Worm (Caenorhabditis elegans) whole organism, L1 larva: ENCODE measurements around the gene W01C8.1.

ENCODE experiments used
- C16A3.4 ChIP-seq: fragments of 150-350 bp; optimal IDR thresholded peaks from 2 replicates; lab custom pipeline; 2014; ENCODE audit warnings: missing biosample characterization, missing genetic modification characterization
- aha-1 ChIP-seq: fragments of 150-350 bp; optimal IDR thresholded peaks from 2 replicates; lab custom pipeline; 2014; ENCODE audit warnings: missing biosample characterization, missing genetic modification characterization
- aly-2 ChIP-seq: fragments of 150-350 bp; optimal IDR thresholded peaks from 2 replicates; lab custom pipeline; 2014; ENCODE audit warnings: missing biosample characterization, missing genetic modification characterization
- blmp-1 ChIP-seq: fragments of 150-350 bp; optimal IDR thresholded peaks from 2 replicates; lab custom pipeline; 2014; ENCODE audit warnings: missing biosample characterization, missing genetic modification characterization
- ceh-63 ChIP-seq: fragments of 200-800 bp; sonication (Bioruptor generic); optimal IDR thresholded peaks from 2 replicates; lab custom pipeline; 2018; ENCODE audit warnings: mild to moderate bottlenecking, missing genetic modification characterization, missing compliant biosample characterization
- ceh-82 ChIP-seq, 3 experiments: fragments of 150-350 bp in 1 of 3; sonication (generic microtip) in 2 of 3; optimal IDR thresholded peaks; 2 replicates each; lab custom pipeline; 2014 to 2017; ENCODE audit warnings: missing biosample characterization in 3 of 3, missing genetic modification characterization in 3 of 3
- ceh-88 ChIP-seq: fragments of 200-800 bp; sonication (Bioruptor generic); IDR thresholded peaks from 2 replicates; pipeline ENCODE4 v1.3.6; 2022; ENCODE audit warnings: missing genetic modification characterization, missing compliant biosample characterization
- ceh-90 ChIP-seq: sonication (generic microtip); optimal IDR thresholded peaks from 2 replicates; lab custom pipeline; 2016; ENCODE audit warnings: missing genetic modification characterization, missing compliant biosample characterization
- ces-1 ChIP-seq: fragments of 150-350 bp; optimal IDR thresholded peaks from 2 replicates; lab custom pipeline; 2014; ENCODE audit warnings: missing biosample characterization, missing genetic modification reagents, missing genetic modification characterization
- dpl-1 ChIP-seq, 3 experiments: fragments of 150-350 bp in 2 of 3; sonication (generic microtip) in 1 of 3; optimal IDR thresholded peaks; 2 replicates each; lab custom pipeline; 2014 to 2017; ENCODE audit warnings: missing biosample characterization in 3 of 3, missing genetic modification characterization in 3 of 3, missing genetic modification reagents in 3 of 3
- dsc-1 ChIP-seq: sonication (generic microtip); optimal IDR thresholded peaks from 2 replicates; lab custom pipeline; 2016; ENCODE audit warnings: mild to moderate bottlenecking, missing genetic modification characterization, missing compliant biosample characterization
- efl-1 ChIP-seq, 4 experiments: fragments of 150-350 bp; optimal IDR thresholded peaks in 3 of 4; peaks in 1 of 4; 1 replicate in 1 of 4; 2 replicates in 3 of 4; lab custom pipeline; 2014; ENCODE audit warnings: missing biosample characterization in 2 of 4, missing genetic modification characterization in 2 of 4, missing genetic modification reagents in 2 of 4
- efl-3 ChIP-seq: fragments of 200-800 bp; sonication (Bioruptor generic); optimal IDR thresholded peaks from 2 replicates; lab custom pipeline; 2018; ENCODE audit warnings: mild to moderate bottlenecking, missing genetic modification characterization, missing compliant biosample characterization
- elt-2 ChIP-seq: sonication (generic microtip); optimal IDR thresholded peaks from 2 replicates; lab custom pipeline; 2016; ENCODE audit warnings: missing genetic modification characterization, mild to moderate bottlenecking, inconsistent platforms, missing compliant biosample characterization, missing genetic modification reagents
- elt-3 ChIP-seq, 6 experiments: fragments of 150-350 bp in 1 of 6; sonication (generic microtip); optimal IDR thresholded peaks; 2 replicates each; lab custom pipeline; 2017 to 2018; ENCODE audit warnings: missing biosample characterization in 6 of 6, missing genetic modification characterization in 6 of 6, inconsistent platforms in 1 of 6
- fkh-4 ChIP-seq: sonication (generic microtip); optimal IDR thresholded peaks from 2 replicates; lab custom pipeline; 2016; ENCODE audit warnings: missing compliant biosample characterization, missing genetic modification characterization, borderline replicate concordance
- grh-1 ChIP-seq: fragments of 200-800 bp; sonication (Bioruptor generic); IDR thresholded peaks from 2 replicates; pipeline ENCODE4 v1.3.6; 2022; ENCODE audit warnings: missing genetic modification reagents, missing genetic modification characterization, missing compliant biosample characterization
- hlh-4 ChIP-seq: sonication (generic microtip); optimal IDR thresholded peaks from 2 replicates; lab custom pipeline; 2016; ENCODE audit warnings: mild to moderate bottlenecking, missing genetic modification characterization, missing compliant biosample characterization
- isw-1 ChIP-seq: fragments of 200-800 bp; sonication (Bioruptor generic); IDR thresholded peaks from 2 replicates; pipeline ENCODE4 v1.3.6; 2022; ENCODE audit warnings: missing genetic modification characterization, missing compliant biosample characterization
- lin-14 ChIP-seq: fragments of 200-800 bp; sonication (Bioruptor generic); optimal IDR thresholded peaks from 2 replicates; lab custom pipeline; 2018; ENCODE audit warnings: mild to moderate bottlenecking, missing genetic modification characterization, moderate library complexity, missing compliant biosample characterization
- lin-15B ChIP-seq: fragments of 150-350 bp; sonication (generic microtip); optimal IDR thresholded peaks from 3 replicates; lab custom pipeline; 2014; ENCODE audit warnings: missing biosample characterization, missing genetic modification characterization
- lin-35 ChIP-seq, 2 experiments: fragments of 150-350 bp; optimal IDR thresholded peaks; 2 replicates each; lab custom pipeline; 2014; ENCODE audit warnings: missing biosample characterization in 2 of 2, missing genetic modification characterization in 2 of 2, missing genetic modification reagents in 2 of 2
- lsy-2 ChIP-seq, 2 experiments: fragments of 150-350 bp; optimal IDR thresholded peaks; 2 replicates each; lab custom pipeline; 2014; ENCODE audit warnings: missing biosample characterization in 2 of 2, missing genetic modification characterization in 2 of 2
- mab-9 ChIP-seq: fragments of 200-800 bp; sonication (Bioruptor generic); IDR thresholded peaks from 2 replicates; pipeline ENCODE4 v1.3.6; 2022; ENCODE audit warnings: missing genetic modification reagents, missing genetic modification characterization, missing compliant biosample characterization
- mdl-1 ChIP-seq, 2 experiments: fragments of 150-350 bp; optimal IDR thresholded peaks; 2 replicates each; lab custom pipeline; 2014 to 2017; ENCODE audit warnings: missing biosample characterization in 2 of 2, missing genetic modification characterization in 2 of 2, inconsistent platforms in 1 of 2
- mep-1 ChIP-seq: fragments of 150-350 bp; optimal IDR thresholded peaks from 2 replicates; lab custom pipeline; 2014; ENCODE audit warnings: missing biosample characterization, missing genetic modification characterization
- nhr-19 ChIP-seq: fragments of 200-800 bp; sonication (Bioruptor generic); conservative IDR thresholded peaks from 2 replicates; pipeline ENCODE4 v1.3.6; 2022; ENCODE audit warnings: missing genetic modification characterization, missing compliant biosample characterization
- nhr-20 ChIP-seq: sonication (generic microtip); optimal IDR thresholded peaks from 2 replicates; lab custom pipeline; 2016; ENCODE audit warnings: mild to moderate bottlenecking, missing genetic modification characterization, missing compliant biosample characterization
- nhr-237 ChIP-seq: fragments of 150-350 bp; optimal IDR thresholded peaks from 2 replicates; lab custom pipeline; 2014; ENCODE audit warnings: missing biosample characterization, missing genetic modification characterization
- nhr-47 ChIP-seq: sonication (generic microtip); optimal IDR thresholded peaks from 2 replicates; lab custom pipeline; 2016; ENCODE audit warnings: mild to moderate bottlenecking, missing genetic modification characterization, moderate library complexity, missing compliant biosample characterization
- nhr-71 ChIP-seq: sonication (generic microtip); optimal IDR thresholded peaks from 2 replicates; lab custom pipeline; 2016; ENCODE audit warnings: mild to moderate bottlenecking, missing genetic modification characterization, moderate library complexity, missing compliant biosample characterization
- nhr-77 ChIP-seq: fragments of 150-350 bp; optimal IDR thresholded peaks from 2 replicates; lab custom pipeline; 2014; ENCODE audit warnings: missing biosample characterization, missing genetic modification characterization
- nhr-84 ChIP-seq: sonication (generic microtip); optimal IDR thresholded peaks from 2 replicates; lab custom pipeline; 2017; ENCODE audit warnings: missing biosample characterization, missing genetic modification characterization
- nhr-85 ChIP-seq: sonication (generic microtip); peaks from one replicate; lab custom pipeline; 2016; ENCODE audit warnings: missing genetic modification characterization, inconsistent platforms, missing compliant biosample characterization
- nhr-90 ChIP-seq: sonication (generic microtip); optimal IDR thresholded peaks from 2 replicates; lab custom pipeline; 2016; ENCODE audit warnings: mild to moderate bottlenecking, missing genetic modification characterization, missing compliant biosample characterization; ENCODE audit not compliant: poor library complexity
- pqm-1 ChIP-seq: sonication (generic microtip); optimal IDR thresholded peaks from 3 replicates; lab custom pipeline; 2017; ENCODE audit warnings: missing biosample characterization, missing genetic modification characterization
- rnt-1 ChIP-seq: sonication (generic microtip); optimal IDR thresholded peaks from 2 replicates; lab custom pipeline; 2016; ENCODE audit warnings: mild to moderate bottlenecking, missing genetic modification characterization, moderate library complexity, missing compliant biosample characterization
- skn-1 ChIP-seq: fragments of 150-350 bp; optimal IDR thresholded peaks from 2 replicates; lab custom pipeline; 2014; ENCODE audit warnings: missing biosample characterization, missing genetic modification characterization
- snu-23 ChIP-seq: sonication (generic microtip); optimal IDR thresholded peaks from 2 replicates; lab custom pipeline; 2016; ENCODE audit warnings: missing genetic modification characterization, missing compliant biosample characterization
- sptf-1 ChIP-seq: fragments of 150-350 bp; optimal IDR thresholded peaks from 2 replicates; lab custom pipeline; 2014; ENCODE audit warnings: missing biosample characterization, missing genetic modification characterization
- sup-37 ChIP-seq: fragments of 200-800 bp; sonication (Bioruptor generic); optimal IDR thresholded peaks from 2 replicates; lab custom pipeline; 2018; ENCODE audit warnings: mild to moderate bottlenecking, missing genetic modification characterization, missing compliant biosample characterization
- swsn-7 ChIP-seq: sonication (generic microtip); optimal IDR thresholded peaks from 2 replicates; lab custom pipeline; 2016; ENCODE audit warnings: missing genetic modification characterization, missing compliant biosample characterization
- tbx-2 ChIP-seq: sonication (generic microtip); optimal IDR thresholded peaks from 2 replicates; lab custom pipeline; 2016; ENCODE audit warnings: missing genetic modification characterization, missing compliant biosample characterization
- tlp-1 ChIP-seq: fragments of 150-350 bp; optimal IDR thresholded peaks from 2 replicates; lab custom pipeline; 2014; ENCODE audit warnings: missing biosample characterization, missing genetic modification characterization
- xbp-1 ChIP-seq: sonication (generic microtip); optimal IDR thresholded peaks from 2 replicates; lab custom pipeline; 2016; ENCODE audit warnings: missing genetic modification characterization, missing compliant biosample characterization
- ztf-4 ChIP-seq: fragments of 150-350 bp; optimal IDR thresholded peaks from 2 replicates; lab custom pipeline; 2014; ENCODE audit warnings: missing biosample characterization, missing genetic modification characterization

W01C8.1 gene

DNA sequence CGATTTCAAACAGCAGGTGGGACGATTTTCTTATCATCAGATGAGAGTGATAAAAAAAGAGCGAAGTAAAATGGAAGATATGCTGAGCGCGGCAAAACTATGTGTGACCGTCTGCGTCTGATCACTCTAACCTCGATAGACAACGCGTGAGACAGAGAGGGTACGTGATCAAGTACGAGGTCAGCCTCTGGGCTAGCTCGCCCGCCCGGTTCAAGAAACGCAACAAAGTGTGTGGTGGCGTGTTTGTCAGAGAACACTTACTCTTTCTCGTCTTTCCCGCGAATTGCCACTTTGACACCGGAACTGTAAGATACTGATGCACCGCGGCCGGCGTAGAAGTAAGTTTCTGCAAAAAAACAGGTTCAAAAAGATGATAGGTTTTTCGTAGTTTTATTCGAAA lies 4.0 kb downstream of the W01C8.1 start:
- no peak for TF ChIP-seq skn-1
- TF ChIP-seq nhr-47 = peak; percentile 48
- no peak for TF ChIP-seq sup-37 (GFP tag; lab: Kevin White, UChicago)
- TF ChIP-seq swsn-7 (tag; lab: Kevin White, UChicago) = peak; percentile 29
- peak in 1 of 2 experiments; percentile 77 for TF ChIP-seq mdl-1 (tag; optimal IDR thresholded peaks at IDR 0.05; lab: Kevin White, UChicago)
- peak; percentile 49 for TF ChIP-seq nhr-77 (tag; lab: Kevin White, UChicago)
- peak; percentile 81 for TF ChIP-seq elt-2 (tag; lab: Kevin White, UChicago)
- peak; percentile 10 for TF ChIP-seq nhr-237 (tag; lab: Kevin White, UChicago)
- peak; percentile 90 for TF ChIP-seq lin-14 (GFP tag; lab: Kevin White, UChicago)
- TF ChIP-seq nhr-85 (tag; lab: Kevin White, UChicago) = peak; percentile 95
- TF ChIP-seq tbx-2 = peak; percentile 60
- no peak for TF ChIP-seq mep-1 (tag; lab: Kevin White, UChicago)
- TF ChIP-seq nhr-90 (tag; lab: Kevin White, UChicago) = peak; percentile 73
- no peak for TF ChIP-seq ces-1 (GFP tag; lab: Kevin White, UChicago)
- TF ChIP-seq lsy-2 (tag; optimal IDR thresholded peaks at IDR 0.05; lab: Kevin White, UChicago) = peak in 1 of 2 experiments; percentile 39
- TF ChIP-seq grh-1 = peak; percentile 52
- TF ChIP-seq mab-9 = no peak
- TF ChIP-seq lin-15B = no peak
- no peak for TF ChIP-seq isw-1 (GFP tag; lab: Robert Waterston, UW)
- TF ChIP-seq hlh-4 (tag; lab: Kevin White, UChicago) = no peak
- peak; percentile 22 for TF ChIP-seq C16A3.4 (tag; lab: Kevin White, UChicago)
- peak in 1 of 2 experiments; percentile 63 for TF ChIP-seq lin-35 (GFP tag; optimal IDR thresholded peaks at IDR 0.05; lab: Kevin White, UChicago)
- peak in 1 of 3 experiments; percentile 18 for TF ChIP-seq dpl-1 (GFP tag; optimal IDR thresholded peaks at IDR 0.05; lab: Kevin White, UChicago)
- peak in 1 of 3 experiments; percentile 38 for TF ChIP-seq ceh-82 (tag; optimal IDR thresholded peaks at IDR 0.05; lab: Kevin White, UChicago)
- peak; percentile 51 for TF ChIP-seq rnt-1 (tag; lab: Kevin White, UChicago)
- no peak for TF ChIP-seq fkh-4 (tag; lab: Kevin White, UChicago)
- peak; percentile 66 for TF ChIP-seq nhr-19
- TF ChIP-seq efl-1 (optimal IDR thresholded peaks at IDR 0.05; lab: Kevin White, UChicago) = peak in 1 of 2 experiments; percentile 27
- TF ChIP-seq efl-1 (GFP tag; optimal IDR thresholded peaks at IDR 0.05 in 1 of 2; lab: Kevin White, UChicago) = peak in 1 of 2 experiments; percentile 93
- no peak for TF ChIP-seq ceh-88 (GFP tag; lab: Robert Waterston, UW)
- no peak for TF ChIP-seq ztf-4 (tag; lab: Kevin White, UChicago)
- TF ChIP-seq xbp-1 (tag; lab: Kevin White, UChicago) = peak; percentile 31
- no peak for TF ChIP-seq dsc-1
- peak; percentile 2 to 77 (median 38) for TF ChIP-seq elt-3 (tag; optimal IDR thresholded peaks at IDR 0.05; lab: Kevin White, UChicago)
- no peak for TF ChIP-seq pqm-1 (tag; lab: Kevin White, UChicago)
- TF ChIP-seq snu-23 = peak; percentile 71
- no peak for TF ChIP-seq sptf-1 (tag; lab: Kevin White, UChicago)
- no peak for TF ChIP-seq ceh-90 (tag; lab: Kevin White, UChicago)
- TF ChIP-seq blmp-1 = peak; percentile 32
- peak; percentile 78 for TF ChIP-seq nhr-71
- TF ChIP-seq nhr-20 (tag; lab: Kevin White, UChicago) = peak; percentile 80

DNA sequence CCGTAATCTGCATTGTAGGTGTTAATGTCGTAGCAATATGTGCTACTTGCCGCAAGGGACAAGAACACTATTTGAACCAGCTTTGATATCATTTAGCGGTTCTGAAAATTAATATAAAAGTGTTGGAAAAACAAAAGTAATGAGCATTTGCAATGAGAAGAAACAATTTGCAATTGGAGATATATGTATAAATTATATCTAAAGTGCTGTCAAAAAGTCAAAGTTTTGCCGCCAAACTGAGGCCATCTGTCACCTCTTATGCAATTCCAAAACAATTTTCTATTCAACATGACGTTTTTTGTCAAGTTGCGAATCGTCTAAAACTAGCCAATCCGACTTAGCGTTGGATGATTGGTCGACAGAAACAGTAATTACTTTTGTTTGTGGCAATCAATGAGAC lies 5.0 kb downstream of the W01C8.1 start, which contains the start of gene W01C8.5:
Gene W01C8.5 (minus strand): TSS at position 101 of the 400 bp plus-strand sequence.
- TF ChIP-seq nhr-84 (no peak), nhr-90 (tag; lab: Kevin White, UChicago) (no peak), aha-1 (no peak), tlp-1 (no peak), efl-3 (GFP tag; lab: Kevin White, UChicago) (no peak), aly-2 (tag; lab: Kevin White, UChicago) (no peak), dpl-1 (GFP tag; optimal IDR thresholded peaks at IDR 0.05; lab: Kevin White, UChicago) (no peak), ceh-63 (GFP tag; lab: Kevin White, UChicago) (no peak), tbx-2 (no peak), ceh-82 (tag; optimal IDR thresholded peaks at IDR 0.05; lab: Kevin White, UChicago) (no peak), lin-15B (no peak)
